Fruit fly (Drosophila melanogaster): ENCODE measurements around the gene kek5.
A peak's percentile ranks its signal among the peaks of the same experiment; 100 is the strongest.

Gene kek5

DNA sequence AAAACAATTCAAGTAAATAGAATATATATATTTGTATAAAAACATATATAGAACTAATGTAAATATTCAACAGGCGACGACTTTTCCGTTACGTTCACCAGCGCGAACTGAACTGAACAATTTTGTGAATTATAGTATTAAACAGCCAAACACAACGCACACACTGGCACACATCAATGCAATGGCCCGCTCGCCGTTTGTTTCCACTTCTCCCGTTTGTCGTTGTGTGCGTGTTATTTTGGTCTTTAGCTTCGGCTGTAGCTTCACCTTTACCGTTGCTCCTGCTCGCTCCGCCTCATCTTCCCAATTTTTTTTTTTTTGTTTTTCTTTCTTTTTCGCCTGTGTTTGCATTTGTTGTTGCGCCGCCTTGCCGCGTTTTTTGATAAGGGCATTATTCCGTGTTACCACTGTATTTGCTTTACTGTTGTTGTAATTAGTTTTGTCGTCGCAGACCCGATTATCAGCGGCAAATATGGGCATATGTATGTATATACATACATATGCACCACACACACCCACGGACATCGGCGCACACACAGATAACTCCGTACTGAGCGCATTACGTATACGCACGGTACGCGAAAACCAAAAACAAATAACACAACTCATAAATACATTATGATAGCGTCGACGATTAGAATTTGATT is 45.0 kb upstream of the kek5 start, which contains the start of gene CG8051 (continued):
- TF ChIP-seq HLHmδ (GFP tag; optimal IDR thresholded peaks at IDR 0.05) (no peak), CG15696 (tag; optimal IDR thresholded peaks at IDR 0.05) (no peak), Jarid2 (GFP tag; optimal IDR thresholded peaks at IDR 0.05) (no peak), CG1832 (GFP tag; optimal IDR thresholded peaks at IDR 0.05) (no peak), CG1024 (GFP tag; IDR thresholded peaks at IDR 0.05) (no peak), ewg (GFP tag; optimal IDR thresholded peaks at IDR 0.05) (no peak), CG9727 (GFP tag; optimal IDR thresholded peaks at IDR 0.05) (no peak), CG12299 (tag; optimal IDR thresholded peaks at IDR 0.05) (no peak), CG8089 (GFP tag; optimal IDR thresholded peaks at IDR 0.05) (peak; percentile 6), Aef1 (GFP tag; IDR thresholded peaks at IDR 0.05) (peak; percentile 62), exex (tag; optimal IDR thresholded peaks at IDR 0.05) (peak; percentile 97), CG6683 (GFP tag; optimal IDR thresholded peaks at IDR 0.05) (no peak), pum (GFP tag; optimal IDR thresholded peaks at IDR 0.05) (peak; percentile 31), cas (GFP tag; IDR thresholded peaks at IDR 0.05) (no peak), sim (GFP tag; IDR thresholded peaks at IDR 0.05) (0 out of 2 replicates have a peak, but pooled peaks have one; percentile 19), nom (GFP tag; optimal IDR thresholded peaks at IDR 0.05) (no peak), CG12071 (GFP tag; optimal IDR thresholded peaks at IDR 0.05) (no peak), slbo (GFP tag; IDR thresholded peaks at IDR 0.05) (no peak; the same call in 1 of the 2 replicates), dmrt11E (tag; optimal IDR thresholded peaks at IDR 0.05) (no peak), usp (GFP tag; optimal IDR thresholded peaks at IDR 0.05) (no peak), CG13296 (GFP tag; optimal IDR thresholded peaks at IDR 0.05) (peak; percentile 47), chn (GFP tag; optimal IDR thresholded peaks at IDR 0.05) (peak; percentile 13), sima (GFP tag; optimal IDR thresholded peaks at IDR 0.05) (no peak), Drgx (GFP tag; IDR thresholded peaks at IDR 0.05) (peak; percentile 20; the same call in 1 of the 2 replicates), CG13775 (GFP tag; optimal IDR thresholded peaks at IDR 0.05) (no peak), ab (GFP tag; optimal IDR thresholded peaks at IDR 0.05) (no peak), eyg (GFP tag; optimal IDR thresholded peaks at IDR 0.05) (no peak), MBD-R2 (GFP tag; IDR thresholded peaks at IDR 0.05) (0 out of 2 replicates have a peak, but pooled peaks have one; percentile 8), Ets65A (GFP tag) (no peak), lola (GFP tag; optimal IDR thresholded peaks at IDR 0.05) (no peak), CG10979 (tag; optimal IDR thresholded peaks at IDR 0.05) (no peak), Nf-YC (tag; optimal IDR thresholded peaks at IDR 0.05) (no peak), chinmo (GFP tag; IDR thresholded peaks at IDR 0.05; ENCODE audit: partially characterized antibody) (0 out of 4 replicates have a peak, but pooled peaks have one; percentile 54), vfl (GFP tag; optimal IDR thresholded peaks at IDR 0.05) (no peak), CHES-1-like (GFP tag; optimal IDR thresholded peaks at IDR 0.05) (peak; percentile 50), tup (GFP tag; optimal IDR thresholded peaks at IDR 0.05) (no peak), NK7.1 (GFP tag; optimal IDR thresholded peaks at IDR 0.05) (no peak), Optix (GFP tag; IDR thresholded peaks at IDR 0.05) (no peak), Dbx (GFP tag; IDR thresholded peaks at IDR 0.05) (no peak), CG7928 (GFP tag; optimal IDR thresholded peaks at IDR 0.05) (no peak), CG4282 (GFP tag; optimal IDR thresholded peaks at IDR 0.05) (no peak), stc (GFP tag; IDR thresholded peaks at IDR 0.05) (no peak), MTF-1 (GFP tag; optimal IDR thresholded peaks at IDR 0.05; ENCODE audit: borderline replicate concordance) (peak; percentile 42), CG17186 (GFP tag; optimal IDR thresholded peaks at IDR 0.05) (no peak), Sin3A (optimal IDR thresholded peaks at IDR 0.05) (no peak), CG11247 (GFP tag; IDR thresholded peaks at IDR 0.05) (0 out of 2 replicates have a peak, but pooled peaks have one; percentile 28), CG8281 (tag; optimal IDR thresholded peaks at IDR 0.05) (no peak), schlank (tag; optimal IDR thresholded peaks at IDR 0.05) (no peak), Atf-2 (GFP tag; optimal IDR thresholded peaks at IDR 0.05) (no peak), CG13287 (GFP tag; IDR thresholded peaks at IDR 0.05; ENCODE audit: partially characterized antibody) (no peak)

Data from whole organism, embryonic.